Fruit fly (Drosophila melanogaster) whole organism, prepupa: ENCODE results near the gene CG33688.

Experiments used
- Blimp-1 ChIP-seq: fragments of 200-800 bp; sonication (Bioruptor generic); optimal IDR thresholded peaks from 3 replicates; lab custom pipeline; 2017; ENCODE audit warnings: missing biosample characterization, missing genetic modification characterization, mild to moderate bottlenecking, moderate library complexity, missing genetic modification reagents
- CG10631 ChIP-seq: fragments of 200-800 bp; sonication (Bioruptor generic); optimal IDR thresholded peaks from 2 replicates; lab custom pipeline; 2016; ENCODE audit warnings: missing biosample characterization, missing genetic modification characterization
- CG11762 ChIP-seq: fragments of 200-800 bp; sonication (Bioruptor generic); optimal IDR thresholded peaks from 3 replicates; lab custom pipeline; 2016; ENCODE audit warnings: missing biosample characterization, missing genetic modification characterization; ENCODE audit not compliant: insufficient read depth
- CG11902 ChIP-seq: fragments of 200-800 bp; sonication (Bioruptor generic); optimal IDR thresholded peaks from 3 replicates; lab custom pipeline; 2016; ENCODE audit warnings: missing biosample characterization, missing genetic modification characterization
- CG15336 ChIP-seq: fragments of 200-800 bp; sonication (Bioruptor generic); IDR thresholded peaks from 2 replicates; pipeline ENCODE4 v1.3.6; 2022; ENCODE audit warnings: missing biosample characterization, missing genetic modification characterization
- CG1621 ChIP-seq: fragments of 200-800 bp; sonication (Bioruptor generic); optimal IDR thresholded peaks from 3 replicates; lab custom pipeline; 2018; ENCODE audit warnings: missing biosample characterization, mild to moderate bottlenecking, missing genetic modification characterization
- CG16779 ChIP-seq: fragments of 200-800 bp; sonication (Bioruptor generic); optimal IDR thresholded peaks from 3 replicates; lab custom pipeline; 2017; ENCODE audit warnings: missing biosample characterization, mild to moderate bottlenecking, missing genetic modification characterization
- CG3032 ChIP-seq: fragments of 200-800 bp; optimal IDR thresholded peaks from 2 replicates; lab custom pipeline; 2019; ENCODE audit warnings: missing biosample characterization, mild to moderate bottlenecking, missing genetic modification characterization, moderate library complexity
- CG31627 ChIP-seq: fragments of 200-800 bp; sonication (Bioruptor generic); optimal IDR thresholded peaks from 3 replicates; lab custom pipeline; 2016; ENCODE audit warnings: missing biosample characterization, missing genetic modification characterization
- CG32006 ChIP-seq: fragments of 200-800 bp; sonication (Bioruptor generic); optimal IDR thresholded peaks from 3 replicates; lab custom pipeline; 2017; ENCODE audit warnings: missing biosample characterization, mild to moderate bottlenecking, missing genetic modification characterization
- CG34406 ChIP-seq: fragments of 200-800 bp; sonication (Bioruptor generic); optimal IDR thresholded peaks from 3 replicates; lab custom pipeline; 2016; ENCODE audit warnings: missing biosample characterization, missing genetic modification characterization
- CG3919 ChIP-seq: fragments of 200-800 bp; sonication (Bioruptor generic); optimal IDR thresholded peaks from 3 replicates; lab custom pipeline; 2016; ENCODE audit warnings: missing biosample characterization, missing genetic modification characterization
- CG4318 ChIP-seq: fragments of 200-800 bp; sonication (Bioruptor generic); optimal IDR thresholded peaks from 3 replicates; lab custom pipeline; 2017; ENCODE audit warnings: missing biosample characterization, mild to moderate bottlenecking, missing genetic modification characterization
- CG6163 ChIP-seq: fragments of 200-800 bp; sonication (Bioruptor generic); IDR thresholded peaks from 3 replicates; pipeline ENCODE4 v1.3.6; 2022; ENCODE audit warnings: missing biosample characterization, missing genetic modification characterization
- CG6792 ChIP-seq: fragments of 200-800 bp; sonication (Bioruptor generic); optimal IDR thresholded peaks from 3 replicates; lab custom pipeline; 2016; ENCODE audit warnings: missing biosample characterization, missing genetic modification characterization
- CG6808 ChIP-seq: fragments of 200-800 bp; sonication (Bioruptor generic); optimal IDR thresholded peaks from 3 replicates; lab custom pipeline; 2017; ENCODE audit warnings: missing biosample characterization, missing genetic modification characterization, mild to moderate bottlenecking, moderate library complexity, missing genetic modification reagents
- CG7368 ChIP-seq: fragments of 200-800 bp; sonication (Bioruptor generic); optimal IDR thresholded peaks from 3 replicates; lab custom pipeline; 2016; ENCODE audit warnings: missing biosample characterization, missing genetic modification characterization
- CG8119 ChIP-seq: fragments of 200-800 bp; sonication (Bioruptor generic); IDR thresholded peaks from 3 replicates; pipeline ENCODE4 v1.3.6; 2022; ENCODE audit warnings: missing biosample characterization, missing genetic modification characterization
- CG8319 ChIP-seq: fragments of 200-800 bp; sonication (Bioruptor generic); optimal IDR thresholded peaks from 3 replicates; lab custom pipeline; 2016; ENCODE audit warnings: missing biosample characterization, missing genetic modification characterization
- CG8632 ChIP-seq: fragments of 200-800 bp; sonication (Bioruptor generic); optimal IDR thresholded peaks from 3 replicates; lab custom pipeline; 2016; ENCODE audit warnings: missing biosample characterization, missing genetic modification characterization
- CG9139 ChIP-seq: fragments of 200-800 bp; sonication (Bioruptor generic); optimal IDR thresholded peaks from 3 replicates; lab custom pipeline; 2017; ENCODE audit warnings: missing biosample characterization, mild to moderate bottlenecking, missing genetic modification characterization
- Eip75B ChIP-seq: fragments of 200-800 bp; sonication (Bioruptor generic); optimal IDR thresholded peaks from 3 replicates; lab custom pipeline; 2016; ENCODE audit warnings: missing biosample characterization, missing genetic modification characterization
- Eip78C ChIP-seq: fragments of 200-800 bp; sonication (Bioruptor generic); peaks from one replicate; lab custom pipeline; 2016; ENCODE audit warnings: missing biosample characterization, missing genetic modification characterization
- Eip93F ChIP-seq: fragments of 200-800 bp; sonication (Bioruptor generic); optimal IDR thresholded peaks from 2 replicates; lab custom pipeline; 2016; ENCODE audit warnings: missing biosample characterization, mild to moderate bottlenecking, missing genetic modification characterization
- Ets21C ChIP-seq: fragments of 200-800 bp; sonication (Bioruptor generic); optimal IDR thresholded peaks from 3 replicates; lab custom pipeline; 2016; ENCODE audit warnings: missing biosample characterization, missing genetic modification characterization
- Ets96B ChIP-seq: fragments of 200-800 bp; optimal IDR thresholded peaks from 2 replicates; lab custom pipeline; 2019; ENCODE audit warnings: missing biosample characterization, mild to moderate bottlenecking, missing genetic modification characterization, moderate library complexity
- Gug ChIP-seq: fragments of 200-800 bp; sonication (Bioruptor generic); IDR thresholded peaks from 2 replicates; pipeline ENCODE4 v1.3.6; 2022; ENCODE audit warnings: missing biosample characterization, missing genetic modification characterization
- Hr38 ChIP-seq: sonication (Bioruptor generic); optimal IDR thresholded peaks from 2 replicates; lab custom pipeline; 2016; ENCODE audit warnings: missing biosample characterization, missing genetic modification characterization
- Hr39 ChIP-seq: fragments of 200-800 bp; sonication (Bioruptor generic); optimal IDR thresholded peaks from 2 replicates; lab custom pipeline; 2016; ENCODE audit warnings: missing biosample characterization, missing genetic modification characterization
- Hr4 ChIP-seq: fragments of 200-800 bp; sonication (Bioruptor generic); optimal IDR thresholded peaks from 3 replicates; lab custom pipeline; 2016; ENCODE audit warnings: missing biosample characterization, missing genetic modification characterization
- Lpt ChIP-seq: fragments of 200-800 bp; sonication (Bioruptor generic); optimal IDR thresholded peaks from 3 replicates; lab custom pipeline; 2016; ENCODE audit warnings: missing biosample characterization, missing genetic modification characterization
- Met ChIP-seq: fragments of 200-800 bp; sonication (Bioruptor generic); optimal IDR thresholded peaks from 3 replicates; lab custom pipeline; 2016; ENCODE audit warnings: missing biosample characterization, missing genetic modification characterization
- Smox ChIP-seq: fragments of 200-800 bp; sonication (Bioruptor generic); optimal IDR thresholded peaks from 3 replicates; lab custom pipeline; 2016; ENCODE audit warnings: missing biosample characterization, missing genetic modification characterization
- Sox102F ChIP-seq: fragments of 200-800 bp; sonication (Bioruptor generic); optimal IDR thresholded peaks from 2 replicates; lab custom pipeline; 2016; ENCODE audit warnings: missing biosample characterization, mild to moderate bottlenecking, missing genetic modification characterization
- Sox14 ChIP-seq: fragments of 200-800 bp; sonication (Bioruptor generic); optimal IDR thresholded peaks from 3 replicates; lab custom pipeline; 2016; ENCODE audit warnings: missing biosample characterization, missing genetic modification characterization
- Sox15 ChIP-seq: fragments of 200-800 bp; sonication (Bioruptor generic); optimal IDR thresholded peaks from 3 replicates; lab custom pipeline; 2016; ENCODE audit warnings: missing biosample characterization, missing genetic modification characterization
- achi ChIP-seq: fragments of 200-800 bp; sonication (Bioruptor generic); optimal IDR thresholded peaks from 3 replicates; lab custom pipeline; 2016; ENCODE audit warnings: missing biosample characterization, missing genetic modification characterization
- cyc ChIP-seq: fragments of 200-800 bp; sonication (Bioruptor generic); optimal IDR thresholded peaks from 3 replicates; lab custom pipeline; 2016; ENCODE audit warnings: missing biosample characterization, missing genetic modification characterization
- dac ChIP-seq: fragments of 200-800 bp; sonication (Bioruptor generic); optimal IDR thresholded peaks from 2 replicates; lab custom pipeline; 2017; ENCODE audit warnings: missing biosample characterization, mild to moderate bottlenecking, missing genetic modification characterization
- dsx ChIP-seq: fragments of 200-800 bp; optimal IDR thresholded peaks from 3 replicates; lab custom pipeline; 2019; ENCODE audit warnings: missing biosample characterization, mild to moderate bottlenecking, missing genetic modification characterization, moderate library complexity; ENCODE audit not compliant: poor library complexity, severe bottlenecking
- eg ChIP-seq: fragments of 200-800 bp; sonication (Bioruptor generic); IDR thresholded peaks from 3 replicates; pipeline ENCODE4 v1.3.6; 2022; ENCODE audit warnings: missing biosample characterization, missing genetic modification characterization
- esn ChIP-seq: fragments of 200-800 bp; sonication (Bioruptor generic); optimal IDR thresholded peaks from 2 replicates; lab custom pipeline; 2016; ENCODE audit warnings: missing biosample characterization, mild to moderate bottlenecking, missing genetic modification characterization, moderate library complexity
- fd59A ChIP-seq: fragments of 200-800 bp; sonication (Bioruptor generic); optimal IDR thresholded peaks from 2 replicates; lab custom pipeline; 2017; ENCODE audit warnings: missing biosample characterization, mild to moderate bottlenecking, missing genetic modification characterization, missing genetic modification reagents
- fd85E ChIP-seq: fragments of 200-800 bp; sonication (Bioruptor generic); optimal IDR thresholded peaks from 3 replicates; lab custom pipeline; 2016; ENCODE audit warnings: missing biosample characterization, missing genetic modification characterization
- fkh ChIP-seq: fragments of 200-800 bp; sonication (Bioruptor generic); optimal IDR thresholded peaks from 3 replicates; lab custom pipeline; 2017; ENCODE audit warnings: missing biosample characterization, mild to moderate bottlenecking, missing genetic modification characterization, moderate library complexity
- lz ChIP-seq: fragments of 200-800 bp; sonication (Bioruptor generic); optimal IDR thresholded peaks from 3 replicates; lab custom pipeline; 2016; ENCODE audit warnings: missing biosample characterization, missing genetic modification characterization
- salr ChIP-seq, 2 experiments: fragments of 200-800 bp; sonication (Bioruptor generic); optimal IDR thresholded peaks; 3 replicates each; lab custom pipeline; 2016 to 2018; ENCODE audit warnings: missing biosample characterization in 2 of 2, missing genetic modification characterization in 2 of 2, mild to moderate bottlenecking in 1 of 2
- spab ChIP-seq: fragments of 200-800 bp; sonication (Bioruptor generic); optimal IDR thresholded peaks from 2 replicates; lab custom pipeline; 2017; ENCODE audit warnings: missing biosample characterization, mild to moderate bottlenecking, missing genetic modification characterization, missing genetic modification reagents
- ss ChIP-seq, 2 experiments: fragments of 200-800 bp; sonication (Bioruptor generic); optimal IDR thresholded peaks; 2 replicates in 1 of 2; 3 replicates in 1 of 2; lab custom pipeline; 2017 to 2018; ENCODE audit warnings: mild to moderate bottlenecking in 2 of 2, missing biosample characterization in 2 of 2, missing genetic modification characterization in 2 of 2, moderate library complexity in 1 of 2
- topi ChIP-seq: fragments of 200-800 bp; sonication (Bioruptor generic); optimal IDR thresholded peaks from 3 replicates; lab custom pipeline; 2016; ENCODE audit warnings: missing biosample characterization, missing genetic modification characterization
- vri ChIP-seq: fragments of 200-800 bp; sonication (Bioruptor generic); optimal IDR thresholded peaks from 3 replicates; lab custom pipeline; 2016; ENCODE audit warnings: missing biosample characterization, mild to moderate bottlenecking, missing genetic modification characterization

CG33688 gene

DNA sequence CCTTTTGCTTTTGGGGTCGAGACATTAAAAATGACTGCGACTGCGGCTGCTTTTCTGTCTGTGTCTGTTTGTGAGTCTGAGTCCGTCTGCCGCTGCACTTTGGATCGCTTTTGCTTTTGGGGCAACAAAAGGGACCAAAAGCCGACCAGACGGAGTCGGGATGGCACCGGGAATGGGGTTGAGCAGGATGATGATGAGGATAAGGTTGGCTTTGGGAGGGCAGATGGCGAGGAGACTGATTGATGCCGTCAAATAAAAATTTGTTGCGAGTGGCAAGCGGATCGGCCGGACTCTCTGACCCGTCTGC, 9.1 kb upstream of the CG33688 start (continued):
- TF ChIP-seq CG7368 (GFP tag; lab: Kevin White, UChicago) = no peak
- TF ChIP-seq Hr4 (GFP tag; lab: Kevin White, UChicago) = no peak
- TF ChIP-seq salr (GFP tag; optimal IDR thresholded peaks at IDR 0.05; lab: Kevin White, UChicago) = no peak
- TF ChIP-seq CG10631 = no peak

DNA sequence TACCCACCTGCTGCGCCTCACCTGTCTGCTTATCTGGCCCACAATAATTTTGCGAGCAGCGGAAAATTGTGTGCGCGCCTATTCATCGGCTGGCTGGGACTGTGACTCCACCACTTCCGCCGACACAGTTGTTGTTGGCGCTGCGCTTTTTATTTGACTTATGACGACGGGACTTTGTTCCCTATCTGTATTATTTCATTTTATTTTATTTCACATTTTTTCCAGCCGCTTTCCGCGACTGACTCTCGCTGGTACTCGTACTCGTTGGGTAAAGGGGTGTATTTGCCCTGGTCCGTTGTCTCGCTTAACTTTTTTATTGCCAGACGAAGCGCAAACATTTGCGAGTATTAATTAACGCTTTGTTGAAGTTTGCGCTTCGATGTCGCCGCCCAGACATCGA, 8.1 kb upstream of the CG33688 start:
- no peak for TF ChIP-seq CG11902 (GFP tag; lab: Kevin White, UChicago)
- TF ChIP-seq Met (GFP tag; lab: Kevin White, UChicago) = peak; percentile 20
- peak; percentile 61 for TF ChIP-seq CG9139 (GFP tag; lab: Kevin White, UChicago)
- peak; percentile 12 for TF ChIP-seq achi
- TF ChIP-seq ss (GFP tag; optimal IDR thresholded peaks at IDR 0.05; lab: Kevin White, UChicago) = peak; percentile 67 to 72
- no peak for TF ChIP-seq CG31627 (GFP tag; lab: Kevin White, UChicago)
- peak; percentile 7 for TF ChIP-seq Eip75B (GFP tag; lab: Kevin White, UChicago)
- peak; percentile 41 for TF ChIP-seq spab (GFP tag; lab: Kevin White, UChicago)
- no peak for TF ChIP-seq dsx (GFP tag; lab: Kevin White, UChicago)
- peak; percentile 56 for TF ChIP-seq CG6808
- TF ChIP-seq CG8632 (GFP tag; lab: Kevin White, UChicago) = no peak
- TF ChIP-seq Eip93F (GFP tag; lab: Kevin White, UChicago) = peak; percentile 70
- no peak for TF ChIP-seq CG4318
- peak; percentile 34; the same call in 1 of the 3 replicates for TF ChIP-seq eg (GFP tag; lab: Robert Waterston, UW)
- TF ChIP-seq fd85E (GFP tag; lab: Kevin White, UChicago) = no peak
- TF ChIP-seq topi (GFP tag; lab: Kevin White, UChicago) = peak; percentile 15
- TF ChIP-seq dac (GFP tag; lab: Kevin White, UChicago) = no peak
- TF ChIP-seq vri (GFP tag; lab: Kevin White, UChicago) = peak; percentile 85
- TF ChIP-seq Ets21C = no peak
- no peak for TF ChIP-seq fd59A (GFP tag; lab: Kevin White, UChicago)
- TF ChIP-seq Smox (GFP tag; lab: Kevin White, UChicago) = no peak
- TF ChIP-seq CG34406 = no peak
- TF ChIP-seq Ets96B (tag; lab: Kevin White, UChicago) = no peak
- no peak for TF ChIP-seq lz (GFP tag; lab: Kevin White, UChicago)
- TF ChIP-seq CG8319 (GFP tag; lab: Kevin White, UChicago) = no peak
- TF ChIP-seq Hr39 (GFP tag; lab: Kevin White, UChicago) = no peak
- TF ChIP-seq Sox14 (GFP tag; lab: Kevin White, UChicago) = peak; percentile 15
- no peak for TF ChIP-seq CG7368 (GFP tag; lab: Kevin White, UChicago)
- no peak for TF ChIP-seq Gug (GFP tag; lab: Robert Waterston, UW)
- 0 out of 3 replicates have a peak, but pooled peaks have one; percentile 26 for TF ChIP-seq CG8119
- no peak for TF ChIP-seq esn (GFP tag; lab: Kevin White, UChicago)
- TF ChIP-seq Eip78C (GFP tag; lab: Kevin White, UChicago) = peak; percentile 85
- TF ChIP-seq Hr38 (GFP tag; lab: Kevin White, UChicago) = no peak
- peak; percentile 73 for TF ChIP-seq fkh (GFP tag; lab: Kevin White, UChicago)
- TF ChIP-seq Blimp-1 (GFP tag; lab: Kevin White, UChicago) = no peak
- peak; percentile 46 for TF ChIP-seq CG16779
- no peak for TF ChIP-seq CG15336 (GFP tag; lab: Robert Waterston, UW)
- no peak for TF ChIP-seq CG1621 (tag; lab: Kevin White, UChicago)
- TF ChIP-seq CG6792 = no peak
- TF ChIP-seq Sox102F = peak; percentile 24
- TF ChIP-seq Lpt (GFP tag; lab: Kevin White, UChicago) = no peak
- TF ChIP-seq Sox15 (GFP tag; lab: Kevin White, UChicago) = no peak
- TF ChIP-seq CG32006 (GFP tag; lab: Kevin White, UChicago) = no peak
- TF ChIP-seq CG10631 = no peak
- TF ChIP-seq CG3032 (tag; lab: Kevin White, UChicago) = peak; percentile 1
- no peak for TF ChIP-seq CG11762 (GFP tag; lab: Kevin White, UChicago)
- TF ChIP-seq cyc (GFP tag; lab: Kevin White, UChicago) = no peak
- TF ChIP-seq CG6163 (GFP tag; lab: Robert Waterston, UW) = no peak; the same call in 1 of the 3 replicates
- TF ChIP-seq CG3919 = peak; percentile 45
